Fruit fly (Drosophila melanogaster) S2 (cell line): Measurements from ENCODE around the gene CG32719.

Experiments
- CG8478 ChIP-seq: fragments of >200 bp; optimal IDR thresholded peaks from 2 replicates; lab custom pipeline; 2018
- CTCF ChIP-seq, 2 experiments: fragments of >200 bp; optimal IDR thresholded peaks; 2 replicates each; lab custom pipeline; 2018

- no peak for TF ChIP-seq CG8478
- no peak for TF ChIP-seq CTCF (optimal IDR thresholded peaks at IDR 0.05; lab: Kevin White, UChicago)
Measured at dm6 chrX:7568320-7568719, 20.5 kb upstream of the CG32719 start.
